Worm (Caenorhabditis elegans) whole organism, mixed stage, embryonic: Measurements from ENCODE around the gene srx-33.

Experiments
- ces-1 ChIP-seq: fragments of 150-350 bp; optimal IDR thresholded peaks from 2 replicates; lab custom pipeline; 2014; ENCODE audit warnings: missing biosample characterization, missing genetic modification reagents, missing genetic modification characterization
- elt-3 ChIP-seq: fragments of 150-350 bp; optimal IDR thresholded peaks from 2 replicates; lab custom pipeline; 2014; ENCODE audit warnings: missing biosample characterization, missing genetic modification characterization
- ham-2 ChIP-seq: fragments of 200-800 bp; sonication (Bioruptor generic); optimal IDR thresholded peaks from 2 replicates; lab custom pipeline; 2018; ENCODE audit warnings: mild to moderate bottlenecking, missing genetic modification characterization, missing compliant biosample characterization
- lsy-2 ChIP-seq: fragments of 150-350 bp; optimal IDR thresholded peaks from 2 replicates; lab custom pipeline; 2014; ENCODE audit warnings: missing biosample characterization, missing genetic modification characterization
- nhr-2 ChIP-seq: fragments of 150-350 bp; optimal IDR thresholded peaks from 2 replicates; lab custom pipeline; 2014; ENCODE audit warnings: missing biosample characterization, missing genetic modification characterization
- nhr-28 ChIP-seq: fragments of 150-350 bp; optimal IDR thresholded peaks from 2 replicates; lab custom pipeline; 2014; ENCODE audit warnings: missing biosample characterization, missing genetic modification characterization
- nhr-76 ChIP-seq: sonication (generic microtip); optimal IDR thresholded peaks from 2 replicates; lab custom pipeline; 2017; ENCODE audit warnings: missing biosample characterization, missing genetic modification characterization
- unc-39 ChIP-seq: fragments of 150-350 bp; optimal IDR thresholded peaks from 2 replicates; lab custom pipeline; 2014; ENCODE audit warnings: missing biosample characterization, missing genetic modification characterization
- unc-62 ChIP-seq: fragments of 150-350 bp; optimal IDR thresholded peaks from 2 replicates; lab custom pipeline; 2014; ENCODE audit warnings: missing biosample characterization, missing genetic modification reagents, missing genetic modification characterization

DNA sequence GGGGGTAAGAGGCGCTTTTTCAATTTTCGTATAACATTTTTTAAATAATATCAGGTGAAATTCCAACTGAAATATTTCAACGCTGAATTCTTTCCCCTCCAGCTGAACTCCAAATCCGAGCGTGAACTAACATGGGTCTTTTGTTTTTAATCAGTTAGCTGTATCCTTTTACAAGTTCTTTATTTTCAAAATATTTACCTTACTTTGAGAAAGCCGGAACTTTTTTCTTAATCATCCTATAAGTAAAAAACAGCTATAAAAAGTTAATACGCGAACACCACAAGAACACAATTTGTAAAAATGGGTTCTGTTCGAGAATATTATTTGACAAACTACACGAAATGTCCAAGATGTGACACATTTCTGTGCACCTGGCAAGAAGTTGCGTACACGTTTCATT lies 45.5 kb upstream of the srx-33 start, which contains the start of gene srh-83:
- TF ChIP-seq nhr-2 (tag; lab: Kevin White, UChicago) = no peak
- TF ChIP-seq lsy-2 (tag; lab: Kevin White, UChicago) = no peak
- no peak for TF ChIP-seq nhr-28 (tag; lab: Kevin White, UChicago)
- TF ChIP-seq unc-62 (GFP tag; lab: Kevin White, UChicago) = no peak
- TF ChIP-seq ces-1 (GFP tag; lab: Kevin White, UChicago) = no peak
- TF ChIP-seq elt-3 (tag; lab: Kevin White, UChicago) = no peak
- no peak for TF ChIP-seq unc-39 (tag; lab: Kevin White, UChicago)
- TF ChIP-seq ham-2 = no peak
- no peak for TF ChIP-seq nhr-76
